Worm (Caenorhabditis elegans): ENCODE measurements around the gene col-10.

- TF ChIP-seq nhr-77 (tag; optimal IDR thresholded peaks at IDR 0.05), result no peak
- no peak for TF ChIP-seq zag-1 (tag; optimal IDR thresholded peaks at IDR 0.05)
Measured at ce11 chrV:9207377-9207776, 42.3 kb upstream of the col-10 start, which contains the start of gene inx-10.
